Fruit fly (Drosophila melanogaster) whole organism, adult: ENCODE results near the gene ida.
A peak's percentile ranks its signal among the peaks of the same experiment; 100 is the strongest.

Source experiments
- CG11617 ChIP-seq: fragments of 200-800 bp; sonication (Bioruptor generic); optimal IDR thresholded peaks from 2 replicates; lab custom pipeline; 2017; ENCODE audit warnings: mild to moderate bottlenecking, missing biosample characterization, missing genetic modification reagents, missing genetic modification characterization
- CG12768 ChIP-seq: fragments of 200-800 bp; sonication (Bioruptor generic); optimal IDR thresholded peaks from 2 replicates; lab custom pipeline; 2017; ENCODE audit warnings: missing biosample characterization, missing genetic modification characterization, mild to moderate bottlenecking, moderate library complexity, missing genetic modification reagents
- CG14711 ChIP-seq: fragments of 200-800 bp; sonication (Bioruptor generic); optimal IDR thresholded peaks from 2 replicates; lab custom pipeline; 2018; ENCODE audit warnings: missing biosample characterization, mild to moderate bottlenecking, missing genetic modification characterization, moderate library complexity
- CG1620 ChIP-seq: fragments of 200-800 bp; sonication (Bioruptor generic); optimal IDR thresholded peaks from 2 replicates; lab custom pipeline; 2016; ENCODE audit warnings: missing biosample characterization, missing genetic modification characterization
- CG33017 ChIP-seq: fragments of 200-800 bp; sonication (Bioruptor generic); optimal IDR thresholded peaks from 2 replicates; lab custom pipeline; 2018; ENCODE audit warnings: missing biosample characterization, mild to moderate bottlenecking, missing genetic modification characterization, moderate library complexity
- CG5204 ChIP-seq: fragments of 200-800 bp; sonication (Bioruptor generic); optimal IDR thresholded peaks from 2 replicates; lab custom pipeline; 2016; ENCODE audit warnings: missing biosample characterization, missing genetic modification characterization
- CG7045 ChIP-seq: fragments of 200-800 bp; sonication (Bioruptor generic); optimal IDR thresholded peaks from 2 replicates; lab custom pipeline; 2017; ENCODE audit warnings: missing biosample characterization, mild to moderate bottlenecking, missing genetic modification characterization
- CG7101 ChIP-seq: fragments of 200-800 bp; sonication (Bioruptor generic); optimal IDR thresholded peaks from 2 replicates; lab custom pipeline; 2018; ENCODE audit warnings: missing biosample characterization, mild to moderate bottlenecking, missing genetic modification characterization, moderate library complexity
- Clk ChIP-seq: fragments of 200-800 bp; sonication (Bioruptor generic); optimal IDR thresholded peaks from 2 replicates; lab custom pipeline; 2017; ENCODE audit warnings: missing biosample characterization, missing genetic modification characterization
- Crg-1 ChIP-seq: fragments of 200-800 bp; sonication (Bioruptor generic); optimal IDR thresholded peaks from 2 replicates; lab custom pipeline; 2016; ENCODE audit warnings: missing biosample characterization, missing genetic modification characterization
- Hr96 ChIP-seq: fragments of 200-800 bp; sonication (Bioruptor generic); optimal IDR thresholded peaks from 2 replicates; lab custom pipeline; 2016; ENCODE audit warnings: missing biosample characterization, missing genetic modification characterization
- Mnt ChIP-seq: fragments of 200-800 bp; sonication (Bioruptor generic); optimal IDR thresholded peaks from 2 replicates; lab custom pipeline; 2016; ENCODE audit warnings: missing biosample characterization, mild to moderate bottlenecking, missing genetic modification characterization
- bab1 ChIP-seq: fragments of 200-800 bp; sonication (Bioruptor generic); optimal IDR thresholded peaks from 3 replicates; lab custom pipeline; 2019; ENCODE audit warnings: missing biosample characterization, mild to moderate bottlenecking, missing genetic modification characterization, moderate library complexity
- cic ChIP-seq: fragments of 200-800 bp; sonication (Bioruptor generic); optimal IDR thresholded peaks from 2 replicates; lab custom pipeline; 2017; ENCODE audit warnings: missing biosample characterization, mild to moderate bottlenecking, missing genetic modification characterization, moderate library complexity
- cnc ChIP-seq, 2 experiments: fragments of >200 bp; optimal IDR thresholded peaks; 2 replicates each; lab custom pipeline; 2017
- kay ChIP-seq: fragments of 200-800 bp; sonication (Bioruptor generic); peaks from one replicate; lab custom pipeline; 2016; ENCODE audit warnings: missing biosample characterization, missing genetic modification characterization, borderline replicate concordance
- ovo ChIP-seq: fragments of 200-800 bp; sonication (Bioruptor generic); optimal IDR thresholded peaks from 2 replicates; lab custom pipeline; 2016; ENCODE audit warnings: missing biosample characterization, missing genetic modification characterization
- pad ChIP-seq: fragments of 200-800 bp; sonication (Bioruptor generic); optimal IDR thresholded peaks from 3 replicates; lab custom pipeline; 2017; ENCODE audit warnings: missing biosample characterization, missing genetic modification characterization, mild to moderate bottlenecking, moderate library complexity, missing genetic modification reagents
- tj ChIP-seq: fragments of 200-800 bp; sonication (Bioruptor generic); optimal IDR thresholded peaks from 3 replicates; lab custom pipeline; 2017; ENCODE audit warnings: missing biosample characterization, mild to moderate bottlenecking, missing genetic modification characterization, moderate library complexity
- toe ChIP-seq: fragments of 200-800 bp; sonication (Bioruptor generic); optimal IDR thresholded peaks from 2 replicates; lab custom pipeline; 2016; ENCODE audit warnings: missing biosample characterization, missing genetic modification characterization

ida gene

dm6 chr3L:3894413-3894812, 10.7 kb upstream of the ida start:
- TF ChIP-seq ovo (no peak), CG14711 (tag; lab: Kevin White, UChicago) (no peak), cic (GFP tag; lab: Kevin White, UChicago) (no peak), pad (GFP tag; lab: Kevin White, UChicago) (no peak), cnc (optimal IDR thresholded peaks at IDR 0.05; lab: Kevin White, UChicago) (no peak), Hr96 (GFP tag; lab: Kevin White, UChicago) (no peak), CG5204 (GFP tag; lab: Kevin White, UChicago) (no peak), CG7045 (GFP tag; lab: Kevin White, UChicago) (no peak), CG33017 (tag; lab: Kevin White, UChicago) (no peak), kay (GFP tag; lab: Kevin White, UChicago) (no peak), bab1 (no peak)

- TF ChIP-seq CG33017 (tag; lab: Kevin White, UChicago) = no peak
- TF ChIP-seq CG7101 (tag; lab: Kevin White, UChicago) = peak; percentile 24
- TF ChIP-seq CG11617 (GFP tag; lab: Kevin White, UChicago) = peak; percentile 3
- peak; percentile 33 for TF ChIP-seq pad (GFP tag; lab: Kevin White, UChicago)
- TF ChIP-seq Clk (GFP tag; lab: Kevin White, UChicago) = no peak
- TF ChIP-seq CG7045 (GFP tag; lab: Kevin White, UChicago) = peak; percentile 6
- TF ChIP-seq Hr96 (GFP tag; lab: Kevin White, UChicago) = no peak
- peak; percentile 37 for TF ChIP-seq CG1620
- TF ChIP-seq Crg-1 (GFP tag; lab: Kevin White, UChicago) = peak; percentile 73
- TF ChIP-seq CG12768 (GFP tag; lab: Kevin White, UChicago) = peak; percentile 37
- TF ChIP-seq Mnt (GFP tag; lab: Kevin White, UChicago) = peak; percentile 39
- TF ChIP-seq cnc (optimal IDR thresholded peaks at IDR 0.05; lab: Kevin White, UChicago) = no peak
- TF ChIP-seq tj (GFP tag; lab: Kevin White, UChicago) = no peak
- no peak for TF ChIP-seq CG5204 (GFP tag; lab: Kevin White, UChicago)
- peak; percentile 47 for TF ChIP-seq CG14711 (tag; lab: Kevin White, UChicago)
- no peak for TF ChIP-seq toe (GFP tag; lab: Kevin White, UChicago)
- TF ChIP-seq bab1 = peak; percentile 19
- TF ChIP-seq cic (GFP tag; lab: Kevin White, UChicago) = peak; percentile 37
Measured at dm6 chr3L:3896553-3897034, 8.6 kb upstream of the ida start, which contains the start of the genes Gr63a and Lamtor4. TSS of gene Gr63a (minus strand) at chr3L:3896603. TSS of gene Lamtor4 (plus strand) at chr3L:3896900.

dm6 chr3L:3898978-3899377, 6.2 kb upstream of the ida start, which contains the start of gene Ccz1:
TSS of gene Ccz1 (minus strand) at chr3L:3899156.
- TF ChIP-seq pad (GFP tag; lab: Kevin White, UChicago) (peak; percentile 47), CG7045 (GFP tag; lab: Kevin White, UChicago) (peak; percentile 58), bab1 (peak; percentile 9), Mnt (GFP tag; lab: Kevin White, UChicago) (peak; percentile 44), kay (GFP tag; lab: Kevin White, UChicago) (peak; percentile 84), CG1620 (peak; percentile 82), toe (GFP tag; lab: Kevin White, UChicago) (peak; percentile 49), cnc (optimal IDR thresholded peaks at IDR 0.05; lab: Kevin White, UChicago) (no peak), CG12768 (GFP tag; lab: Kevin White, UChicago) (peak; percentile 44), CG14711 (tag; lab: Kevin White, UChicago) (peak; percentile 11), CG33017 (tag; lab: Kevin White, UChicago) (peak; percentile 47), Crg-1 (GFP tag; lab: Kevin White, UChicago) (peak; percentile 91), tj (GFP tag; lab: Kevin White, UChicago) (peak; percentile 28), CG5204 (GFP tag; lab: Kevin White, UChicago) (peak; percentile 58), Hr96 (GFP tag; lab: Kevin White, UChicago) (peak; percentile 4), CG7101 (tag; lab: Kevin White, UChicago) (peak; percentile 73), CG11617 (GFP tag; lab: Kevin White, UChicago) (peak; percentile 61), Clk (GFP tag; lab: Kevin White, UChicago) (no peak), cic (GFP tag; lab: Kevin White, UChicago) (peak; percentile 48), ovo (peak; percentile 84)

- TF ChIP-seq bab1 = no peak
- peak; percentile 95 for TF ChIP-seq kay (GFP tag; lab: Kevin White, UChicago)
- peak; percentile 87 for TF ChIP-seq tj (GFP tag; lab: Kevin White, UChicago)
- TF ChIP-seq cnc (optimal IDR thresholded peaks at IDR 0.05; lab: Kevin White, UChicago) = no peak
- peak; percentile 67 for TF ChIP-seq CG12768 (GFP tag; lab: Kevin White, UChicago)
- peak; percentile 1 for TF ChIP-seq Clk (GFP tag; lab: Kevin White, UChicago)
- TF ChIP-seq Hr96 (GFP tag; lab: Kevin White, UChicago) = no peak
- TF ChIP-seq toe (GFP tag; lab: Kevin White, UChicago) = no peak
- peak; percentile 4 for TF ChIP-seq Crg-1 (GFP tag; lab: Kevin White, UChicago)
- peak; percentile 22 for TF ChIP-seq Mnt (GFP tag; lab: Kevin White, UChicago)
- no peak for TF ChIP-seq CG14711 (tag; lab: Kevin White, UChicago)
- no peak for TF ChIP-seq CG33017 (tag; lab: Kevin White, UChicago)
- TF ChIP-seq pad (GFP tag; lab: Kevin White, UChicago) = no peak
- TF ChIP-seq CG7045 (GFP tag; lab: Kevin White, UChicago) = no peak
- TF ChIP-seq CG11617 (GFP tag; lab: Kevin White, UChicago) = no peak
- peak; percentile 10 for TF ChIP-seq CG5204 (GFP tag; lab: Kevin White, UChicago)
- TF ChIP-seq cic (GFP tag; lab: Kevin White, UChicago) = no peak
- no peak for TF ChIP-seq CG1620
- TF ChIP-seq ovo = no peak
- TF ChIP-seq CG7101 (tag; lab: Kevin White, UChicago) = no peak
Measured at dm6 chr3L:3901865-3902490, 3.2 kb upstream of the ida start.
